Fruit fly (Drosophila melanogaster): Measurements from ENCODE around the gene CG43059.

DNA sequence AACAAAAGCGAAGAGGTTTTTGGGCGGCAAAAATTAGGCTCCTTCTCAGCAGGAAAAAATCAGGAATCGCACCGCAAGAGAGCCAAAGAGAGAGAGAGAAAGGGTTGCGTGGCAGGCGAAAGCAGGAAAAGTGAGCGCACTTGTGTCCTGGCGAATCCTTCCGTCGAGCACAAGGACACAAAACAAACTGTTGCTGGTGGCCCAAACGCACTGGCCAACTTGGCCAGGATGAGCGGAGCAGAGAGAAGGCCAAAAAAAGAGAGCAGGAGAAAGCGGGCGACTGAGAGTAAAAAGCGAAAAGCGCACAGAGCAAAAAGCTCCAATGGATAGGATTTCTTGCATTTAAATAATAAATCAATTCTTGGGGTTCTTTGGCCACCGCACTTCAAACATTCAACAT lies 33.5 kb downstream of the CG43059 start:
- TF ChIP-seq fru (GFP tag; optimal IDR thresholded peaks at IDR 0.05) = no peak
- no peak for TF ChIP-seq Abd-B (GFP tag; optimal IDR thresholded peaks at IDR 0.05)

Data from whole organism, wandering third instar larva.